Fruit fly (Drosophila melanogaster) whole organism, embryonic: ENCODE data around the gene CG10132.
A peak's percentile ranks its signal among the peaks of the same experiment; 100 is the strongest.

Experiments
- Awh ChIP-seq: fragments of 200-800 bp; sonication (Bioruptor generic); IDR thresholded peaks from 2 replicates; pipeline ENCODE4, ENCODE4 v1.3.6; 2022; ENCODE audit warnings: missing biosample characterization, missing genetic modification characterization
- Bteb2 ChIP-seq: fragments of 200-800 bp; sonication (Bioruptor generic); optimal IDR thresholded peaks from 2 replicates; lab custom pipeline; 2016; ENCODE audit warnings: missing biosample characterization, missing genetic modification characterization
- C15 ChIP-seq: fragments of 200-800 bp; sonication (Bioruptor generic); IDR thresholded peaks from 3 replicates; pipeline ENCODE4 v1.3.6; 2022; ENCODE audit warnings: missing biosample characterization, missing genetic modification characterization
- CG10321 ChIP-seq: fragments of 200-800 bp; sonication (Bioruptor generic); IDR thresholded peaks from 2 replicates; pipeline ENCODE4 v1.3.6; 2022; ENCODE audit warnings: missing biosample characterization, missing genetic modification characterization
- CG10366 ChIP-seq: fragments of 200-800 bp; sonication (Bioruptor generic); IDR thresholded peaks from 2 replicates; pipeline ENCODE4 v1.3.6; 2022; ENCODE audit warnings: missing biosample characterization, missing genetic modification characterization
- CG11085 ChIP-seq: fragments of 200-800 bp; sonication (Bioruptor generic); IDR thresholded peaks from 2 replicates; pipeline ENCODE4 v1.3.6; 2022; ENCODE audit warnings: missing biosample characterization, missing genetic modification characterization
- CG12659 ChIP-seq: fragments of 200-800 bp; sonication (Bioruptor generic); optimal IDR thresholded peaks from 3 replicates; lab custom pipeline; 2017; ENCODE audit warnings: mild to moderate bottlenecking, missing biosample characterization, missing genetic modification reagents, missing genetic modification characterization
- CG14710 ChIP-seq: fragments of 200-800 bp; sonication (Bioruptor generic); optimal IDR thresholded peaks from 3 replicates; lab custom pipeline; 2019; ENCODE audit warnings: missing biosample characterization, mild to moderate bottlenecking, missing genetic modification characterization, moderate library complexity
- CG18599 ChIP-seq: fragments of 200-800 bp; sonication (Bioruptor generic); optimal IDR thresholded peaks from 3 replicates; lab custom pipeline; 2017; ENCODE audit warnings: missing biosample characterization, missing genetic modification characterization, mild to moderate bottlenecking, moderate library complexity, missing genetic modification reagents
- CG3163 ChIP-seq: fragments of 200-800 bp; sonication (Bioruptor generic); optimal IDR thresholded peaks from 3 replicates; lab custom pipeline; 2016; ENCODE audit warnings: missing biosample characterization, missing genetic modification characterization
- CG32532 ChIP-seq: fragments of 200-800 bp; sonication (Bioruptor generic); IDR thresholded peaks from 2 replicates; pipeline ENCODE4 v1.3.6; 2022; ENCODE audit warnings: missing biosample characterization, missing genetic modification characterization
- CG3995 ChIP-seq: fragments of 200-800 bp; sonication (Bioruptor generic); optimal IDR thresholded peaks from 3 replicates; lab custom pipeline; 2016; ENCODE audit warnings: missing biosample characterization, missing genetic modification characterization
- CG4404 ChIP-seq: fragments of 200-800 bp; sonication (Bioruptor generic); IDR thresholded peaks from 2 replicates; pipeline ENCODE4 v1.3.6; 2022; ENCODE audit warnings: missing biosample characterization, missing genetic modification characterization
- CG4617 ChIP-seq: fragments of 200-800 bp; sonication (Bioruptor generic); optimal IDR thresholded peaks from 3 replicates; lab custom pipeline; 2016; ENCODE audit warnings: missing biosample characterization, missing genetic modification characterization, borderline replicate concordance
- CG5953 ChIP-seq: fragments of 200-800 bp; sonication (Bioruptor generic); IDR thresholded peaks from 2 replicates; pipeline ENCODE4 v1.3.6; 2022; ENCODE audit warnings: missing biosample characterization, missing genetic modification characterization
- CG6854 ChIP-seq: fragments of 200-800 bp; sonication (Bioruptor generic); optimal IDR thresholded peaks from 3 replicates; lab custom pipeline; 2017; ENCODE audit warnings: missing biosample characterization, mild to moderate bottlenecking, missing genetic modification characterization
- CG7372 ChIP-seq: fragments of 200-800 bp; sonication (Bioruptor generic); IDR thresholded peaks from 2 replicates; pipeline ENCODE4 v1.3.6; 2022; ENCODE audit warnings: missing biosample characterization, missing genetic modification characterization
- CG7963 ChIP-seq: fragments of 200-800 bp; sonication (Bioruptor generic); IDR thresholded peaks from 3 replicates; pipeline ENCODE4 v1.3.6; 2022; ENCODE audit warnings: missing biosample characterization, missing genetic modification characterization; ENCODE audit not compliant: partially characterized antibody
- CG9876 ChIP-seq: fragments of 200-800 bp; sonication (Bioruptor generic); optimal IDR thresholded peaks from 2 replicates; lab custom pipeline; 2016; ENCODE audit warnings: missing biosample characterization, missing genetic modification characterization
- CTCF ChIP-seq: fragments of 200-800 bp; sonication (Bioruptor generic); optimal IDR thresholded peaks from 2 replicates; lab custom pipeline; 2017; ENCODE audit warnings: missing biosample characterization, mild to moderate bottlenecking, missing genetic modification characterization, moderate library complexity
- CkIIα-i1 ChIP-seq: fragments of 200-800 bp; sonication (Bioruptor generic); IDR thresholded peaks from 2 replicates; pipeline ENCODE4 v1.3.6; 2022; ENCODE audit warnings: missing biosample characterization, missing genetic modification characterization
- Dbx ChIP-seq: fragments of 200-800 bp; sonication (Bioruptor generic); IDR thresholded peaks from 3 replicates; pipeline ENCODE4 v1.3.6; 2022; ENCODE audit warnings: missing biosample characterization, missing genetic modification characterization
- Doc3 ChIP-seq: fragments of 200-800 bp; sonication (Bioruptor generic); IDR thresholded peaks from 3 replicates; pipeline ENCODE4 v1.3.6; 2022; ENCODE audit warnings: missing biosample characterization, missing genetic modification characterization; ENCODE audit not compliant: partially characterized antibody
- Drgx ChIP-seq: fragments of 200-800 bp; sonication (Bioruptor generic); IDR thresholded peaks from 2 replicates; pipeline ENCODE4 v1.3.6; 2022; ENCODE audit warnings: missing biosample characterization, missing genetic modification characterization
- Elba2 ChIP-seq: fragments of 200-800 bp; sonication (Bioruptor generic); optimal IDR thresholded peaks from 3 replicates; lab custom pipeline; 2016; ENCODE audit warnings: missing biosample characterization, missing genetic modification characterization
- Ets97D ChIP-seq: fragments of 200-800 bp; sonication (Bioruptor generic); optimal IDR thresholded peaks from 3 replicates; lab custom pipeline; 2016; ENCODE audit warnings: missing biosample characterization, missing genetic modification characterization
- Fer2 ChIP-seq: fragments of 200-800 bp; sonication (Bioruptor generic); optimal IDR thresholded peaks from 2 replicates; lab custom pipeline; 2018; ENCODE audit warnings: missing biosample characterization, mild to moderate bottlenecking, missing genetic modification characterization, moderate library complexity
- Hr78 ChIP-seq, 2 experiments: fragments of 200-800 bp in 1 of 2; fragments of >200 bp in 1 of 2; sonication (Bioruptor generic) in 1 of 2; optimal IDR thresholded peaks; 2 replicates each; lab custom pipeline; 2017 to 2019; ENCODE audit warnings: missing biosample characterization in 2 of 2, missing genetic modification characterization in 2 of 2, mild to moderate bottlenecking in 1 of 2, moderate library complexity in 1 of 2
- Lim3 ChIP-seq: fragments of 200-800 bp; sonication (Bioruptor generic); IDR thresholded peaks from 2 replicates; pipeline ENCODE4 v1.3.6; 2022; ENCODE audit warnings: missing biosample characterization, missing genetic modification characterization
- MESR4 ChIP-seq: fragments of 200-800 bp; sonication (Bioruptor generic); optimal IDR thresholded peaks from 2 replicates; lab custom pipeline; 2018; ENCODE audit warnings: missing biosample characterization, mild to moderate bottlenecking, missing genetic modification characterization, moderate library complexity
- NC2β ChIP-seq: fragments of 200-800 bp; sonication (Bioruptor generic); optimal IDR thresholded peaks from 2 replicates; lab custom pipeline; 2016; ENCODE audit warnings: missing biosample characterization, missing genetic modification characterization
- Sox102F ChIP-seq: fragments of 200-800 bp; sonication (Bioruptor generic); optimal IDR thresholded peaks from 2 replicates; lab custom pipeline; 2018; ENCODE audit warnings: missing biosample characterization, mild to moderate bottlenecking, missing genetic modification characterization, moderate library complexity
- Stat92E ChIP-seq, 3 experiments: fragments of >200 bp in 2 of 3; fragments of 200-800 bp in 1 of 3; sonication (Bioruptor generic) in 1 of 3; optimal IDR thresholded peaks; 2 replicates each; lab custom pipeline; 2017 to 2019; ENCODE audit warnings: missing biosample characterization in 3 of 3, missing genetic modification characterization in 3 of 3, mild to moderate bottlenecking in 1 of 3, moderate library complexity in 1 of 3
- Xrp1 ChIP-seq: fragments of 200-800 bp; sonication (Bioruptor generic); IDR thresholded peaks from 2 replicates; pipeline ENCODE4 v1.3.6; 2022; ENCODE audit warnings: missing biosample characterization, missing genetic modification characterization
- abd-A ChIP-seq: fragments of 200-800 bp; sonication (Bioruptor generic); optimal IDR thresholded peaks from 3 replicates; lab custom pipeline; 2019; ENCODE audit warnings: missing biosample characterization, mild to moderate bottlenecking, missing genetic modification characterization, moderate library complexity
- ash1 ChIP-seq: fragments of 200-800 bp; sonication (Bioruptor generic); optimal IDR thresholded peaks from 2 replicates; lab custom pipeline; 2018; ENCODE audit warnings: missing biosample characterization, mild to moderate bottlenecking, missing genetic modification characterization
- btn ChIP-seq: fragments of 200-800 bp; sonication (Bioruptor generic); optimal IDR thresholded peaks from 2 replicates; lab custom pipeline; 2016; ENCODE audit warnings: missing biosample characterization, missing genetic modification characterization
- cad ChIP-seq: fragments of >200 bp; optimal IDR thresholded peaks from 2 replicates; lab custom pipeline; 2017; ENCODE audit warnings: missing biosample characterization, missing genetic modification characterization
- crol ChIP-seq: fragments of 200-800 bp; sonication (Bioruptor generic); IDR thresholded peaks from 2 replicates; pipeline ENCODE4 v1.3.6; 2022; ENCODE audit warnings: missing biosample characterization, missing genetic modification characterization
- ftz-f1 ChIP-seq: fragments of 200-800 bp; sonication (Bioruptor generic); optimal IDR thresholded peaks from 2 replicates; lab custom pipeline; 2016; ENCODE audit warnings: missing biosample characterization, missing genetic modification characterization
- fu2 ChIP-seq: fragments of 200-800 bp; sonication (Bioruptor generic); optimal IDR thresholded peaks from 2 replicates; lab custom pipeline; 2016; ENCODE audit warnings: missing biosample characterization, missing genetic modification characterization
- grau ChIP-seq: fragments of 200-800 bp; optimal IDR thresholded peaks from 3 replicates; lab custom pipeline; 2019; ENCODE audit warnings: missing biosample characterization, mild to moderate bottlenecking, missing genetic modification characterization, moderate library complexity
- hkb ChIP-seq, 2 experiments: fragments of 200-800 bp in 1 of 2; fragments of >200 bp in 1 of 2; sonication (Bioruptor generic) in 1 of 2; IDR thresholded peaks in 1 of 2; optimal IDR thresholded peaks in 1 of 2; 2 replicates each; pipeline versions ENCODE4 v1.3.6 to Lab custom; 2017 to 2022; ENCODE audit warnings: missing biosample characterization in 1 of 2, missing genetic modification characterization in 1 of 2
- lov ChIP-seq, 2 experiments: fragments of 200-800 bp in 1 of 2; fragments of >200 bp in 1 of 2; sonication (Bioruptor generic) in 1 of 2; IDR thresholded peaks in 1 of 2; optimal IDR thresholded peaks in 1 of 2; 2 replicates in 1 of 2; 3 replicates in 1 of 2; pipeline versions ENCODE4 v1.3.6 to Lab custom; 2017 to 2022; ENCODE audit warnings: missing biosample characterization in 1 of 2, missing genetic modification characterization in 1 of 2
- salm ChIP-seq: fragments of 200-800 bp; sonication (Bioruptor generic); optimal IDR thresholded peaks from 2 replicates; lab custom pipeline; 2018; ENCODE audit warnings: missing biosample characterization, mild to moderate bottlenecking, missing genetic modification characterization
- slou ChIP-seq: fragments of 200-800 bp; sonication (Bioruptor generic); optimal IDR thresholded peaks from 3 replicates; lab custom pipeline; 2016; ENCODE audit warnings: missing biosample characterization, missing genetic modification characterization
- sna ChIP-seq: fragments of 200-800 bp; sonication (Bioruptor generic); IDR thresholded peaks from 2 replicates; pipeline ENCODE4 v1.3.6; 2022; ENCODE audit warnings: missing biosample characterization, missing genetic modification characterization; ENCODE audit not compliant: partially characterized antibody
- tup ChIP-seq: fragments of 200-800 bp; sonication (Bioruptor generic); optimal IDR thresholded peaks from 2 replicates; lab custom pipeline; 2016; ENCODE audit warnings: missing biosample characterization, mild to moderate bottlenecking, missing genetic modification characterization, moderate library complexity
- wdn ChIP-seq: fragments of 200-800 bp; sonication (Bioruptor generic); IDR thresholded peaks from 2 replicates; pipeline ENCODE4 v1.3.6; 2022; ENCODE audit warnings: missing biosample characterization, missing genetic modification characterization
- zf30C ChIP-seq: fragments of 200-800 bp; sonication (Bioruptor generic); optimal IDR thresholded peaks from 3 replicates; lab custom pipeline; 2018; ENCODE audit warnings: missing biosample characterization, mild to moderate bottlenecking, missing genetic modification characterization

CG10132 gene

dm6 chr2L:19528308-19528707 lies 9.7 kb downstream of the CG10132 start (continued):
- TF ChIP-seq CG10366 (GFP tag; lab: Robert Waterston, UW) (peak; percentile 97), crol (peak; percentile 46; the same call in 1 of the 2 replicates), tup (GFP tag; lab: Kevin White, UChicago) (peak; percentile 89), zf30C (no peak), Drgx (peak; percentile 99), CG14710 (tag; lab: Kevin White, UChicago) (peak; percentile 57), CG3163 (GFP tag; lab: Kevin White, UChicago) (peak; percentile 97), Bteb2 (peak; percentile 97), CG3995 (GFP tag; lab: Kevin White, UChicago) (peak; percentile 84), cad (no peak), CkIIα-i1 (peak; percentile 83), slou (GFP tag; lab: Kevin White, UChicago) (peak; percentile 89), Doc3 (GFP tag; lab: Robert Waterston, UW) (no peak), Fer2 (tag; lab: Kevin White, UChicago) (peak; percentile 93), CG5953 (GFP tag; lab: Robert Waterston, UW) (peak; percentile 81), CG7372 (GFP tag; lab: Robert Waterston, UW) (peak; percentile 96), sna (GFP tag; lab: Robert Waterston, UW) (no peak), Lim3 (GFP tag; lab: Robert Waterston, UW) (peak; percentile 79), CG10321 (GFP tag; lab: Robert Waterston, UW) (peak; percentile 75), CG4617 (GFP tag; lab: Kevin White, UChicago) (peak; percentile 67), fu2 (peak; percentile 95), CG18599 (GFP tag; lab: Kevin White, UChicago) (peak; percentile 99), Ets97D (GFP tag; lab: Kevin White, UChicago) (peak; percentile 84), Awh (GFP tag; lab: Robert Waterston, UW) (peak; percentile 82), CG6854 (peak; percentile 96), CG12659 (GFP tag; lab: Kevin White, UChicago) (peak; percentile 97), CG7963 (GFP tag; lab: Robert Waterston, UW) (no peak), Stat92E (GFP tag; optimal IDR thresholded peaks at IDR 0.05; lab: Kevin White, UChicago) (no peak), CG32532 (GFP tag; lab: Robert Waterston, UW) (peak; percentile 99), wdn (GFP tag; lab: Robert Waterston, UW) (peak; percentile 96), ftz-f1 (peak; percentile 59), hkb (optimal IDR thresholded peaks at IDR 0.05; lab: Kevin White, UChicago) (no peak), hkb (GFP tag; IDR thresholded peaks at IDR 0.05; lab: Robert Waterston, UW) (peak; percentile 97), MESR4 (GFP tag; lab: Kevin White, UChicago) (peak; percentile 51), CG9876 (GFP tag; lab: Kevin White, UChicago) (peak; percentile 90), CG4404 (GFP tag; lab: Robert Waterston, UW) (peak; percentile 84), grau (tag; lab: Kevin White, UChicago) (peak; percentile 96), abd-A (tag; lab: Kevin White, UChicago) (no peak), Dbx (peak; percentile 98), lov (optimal IDR thresholded peaks at IDR 0.05; lab: Kevin White, UChicago) (no peak), lov (GFP tag; IDR thresholded peaks at IDR 0.05; lab: Robert Waterston, UW) (peak; percentile 80; the same call in 2 of the 3 replicates), NC2β (GFP tag; lab: Kevin White, UChicago) (peak; percentile 85), Xrp1 (GFP tag; lab: Robert Waterston, UW) (peak; percentile 92), btn (GFP tag; lab: Kevin White, UChicago) (peak; percentile 62), Sox102F (peak; percentile 91), Hr78 (GFP tag; optimal IDR thresholded peaks at IDR 0.05; lab: Kevin White, UChicago) (peak in 1 of 2 experiments; percentile 50), Elba2 (GFP tag; lab: Kevin White, UChicago) (no peak), salm (tag; lab: Kevin White, UChicago) (peak; percentile 89), CTCF (peak; percentile 45), C15 (GFP tag; lab: Robert Waterston, UW) (peak; percentile 96), ash1 (GFP tag; lab: Kevin White, UChicago) (peak; percentile 91), CG11085 (GFP tag; lab: Robert Waterston, UW) (peak; percentile 92)
